Worm (Caenorhabditis elegans) whole organism, L1 larva: Measurements from ENCODE around the gene qdpr-1.
A peak's percentile ranks its signal among the peaks of the same experiment; 100 is the strongest.

Experiments
- C16A3.4 ChIP-seq: fragments of 150-350 bp; optimal IDR thresholded peaks from 2 replicates; lab custom pipeline; 2014; ENCODE audit warnings: missing biosample characterization, missing genetic modification characterization
- F16B12.6 ChIP-seq: fragments of 150-350 bp; optimal IDR thresholded peaks from 2 replicates; lab custom pipeline; 2014; ENCODE audit warnings: missing biosample characterization, missing genetic modification characterization
- Y116A8C.19 ChIP-seq: sonication (generic microtip); optimal IDR thresholded peaks from 2 replicates; lab custom pipeline; 2016; ENCODE audit warnings: missing compliant biosample characterization, missing genetic modification characterization, borderline replicate concordance
- aha-1 ChIP-seq: fragments of 150-350 bp; optimal IDR thresholded peaks from 2 replicates; lab custom pipeline; 2014; ENCODE audit warnings: missing biosample characterization, missing genetic modification characterization
- aly-2 ChIP-seq: fragments of 150-350 bp; optimal IDR thresholded peaks from 2 replicates; lab custom pipeline; 2014; ENCODE audit warnings: missing biosample characterization, missing genetic modification characterization
- ceh-63 ChIP-seq: fragments of 200-800 bp; sonication (Bioruptor generic); optimal IDR thresholded peaks from 2 replicates; lab custom pipeline; 2018; ENCODE audit warnings: mild to moderate bottlenecking, missing genetic modification characterization, missing compliant biosample characterization
- ceh-8 ChIP-seq: fragments of 200-800 bp; sonication (Bioruptor generic); optimal IDR thresholded peaks from 2 replicates; lab custom pipeline; 2018; ENCODE audit warnings: mild to moderate bottlenecking, missing genetic modification characterization, moderate library complexity, missing compliant biosample characterization
- ceh-90 ChIP-seq: sonication (generic microtip); optimal IDR thresholded peaks from 2 replicates; lab custom pipeline; 2016; ENCODE audit warnings: missing genetic modification characterization, missing compliant biosample characterization
- ces-1 ChIP-seq: fragments of 150-350 bp; optimal IDR thresholded peaks from 2 replicates; lab custom pipeline; 2014; ENCODE audit warnings: missing biosample characterization, missing genetic modification reagents, missing genetic modification characterization
- dpl-1 ChIP-seq, 3 experiments: fragments of 150-350 bp in 2 of 3; sonication (generic microtip) in 1 of 3; optimal IDR thresholded peaks; 2 replicates each; lab custom pipeline; 2014 to 2017; ENCODE audit warnings: missing biosample characterization in 3 of 3, missing genetic modification characterization in 3 of 3, missing genetic modification reagents in 3 of 3
- efl-1 ChIP-seq, 4 experiments: fragments of 150-350 bp; optimal IDR thresholded peaks in 3 of 4; peaks in 1 of 4; 1 replicate in 1 of 4; 2 replicates in 3 of 4; lab custom pipeline; 2014; ENCODE audit warnings: missing biosample characterization in 2 of 4, missing genetic modification characterization in 2 of 4, missing genetic modification reagents in 2 of 4
- fos-1 ChIP-seq: fragments of 150-350 bp; optimal IDR thresholded peaks from 2 replicates; lab custom pipeline; 2014; ENCODE audit warnings: missing biosample characterization, missing genetic modification characterization
- hlh-4 ChIP-seq: sonication (generic microtip); optimal IDR thresholded peaks from 2 replicates; lab custom pipeline; 2016; ENCODE audit warnings: mild to moderate bottlenecking, missing genetic modification characterization, missing compliant biosample characterization
- hpl-2 ChIP-seq: fragments of 150-350 bp; optimal IDR thresholded peaks from 2 replicates; lab custom pipeline; 2014; ENCODE audit warnings: missing biosample characterization, missing genetic modification reagents, missing genetic modification characterization
- irx-1 ChIP-seq: sonication (generic microtip); optimal IDR thresholded peaks from 2 replicates; lab custom pipeline; 2016; ENCODE audit warnings: missing genetic modification characterization, missing compliant biosample characterization
- lin-15B ChIP-seq: fragments of 150-350 bp; sonication (generic microtip); optimal IDR thresholded peaks from 3 replicates; lab custom pipeline; 2014; ENCODE audit warnings: missing biosample characterization, missing genetic modification characterization
- lin-35 ChIP-seq, 2 experiments: fragments of 150-350 bp; optimal IDR thresholded peaks; 2 replicates each; lab custom pipeline; 2014; ENCODE audit warnings: missing biosample characterization in 2 of 2, missing genetic modification characterization in 2 of 2, missing genetic modification reagents in 2 of 2
- lin-39 ChIP-seq: fragments of 150-350 bp; optimal IDR thresholded peaks from 2 replicates; lab custom pipeline; 2014; ENCODE audit warnings: missing biosample characterization, missing genetic modification reagents, missing genetic modification characterization
- lir-3 ChIP-seq: sonication (generic microtip); optimal IDR thresholded peaks from 2 replicates; lab custom pipeline; 2016; ENCODE audit warnings: mild to moderate bottlenecking, missing genetic modification characterization, moderate library complexity, missing compliant biosample characterization; ENCODE audit not compliant: poor library complexity
- mef-2 ChIP-seq: fragments of 150-350 bp; optimal IDR thresholded peaks from 2 replicates; lab custom pipeline; 2014; ENCODE audit warnings: missing biosample characterization, missing genetic modification characterization
- mep-1 ChIP-seq: fragments of 150-350 bp; optimal IDR thresholded peaks from 2 replicates; lab custom pipeline; 2014; ENCODE audit warnings: missing biosample characterization, missing genetic modification characterization
- nhr-19 ChIP-seq: fragments of 200-800 bp; sonication (Bioruptor generic); conservative IDR thresholded peaks from 2 replicates; pipeline ENCODE4 v1.3.6; 2022; ENCODE audit warnings: missing genetic modification characterization, missing compliant biosample characterization
- nhr-237 ChIP-seq: fragments of 150-350 bp; optimal IDR thresholded peaks from 2 replicates; lab custom pipeline; 2014; ENCODE audit warnings: missing biosample characterization, missing genetic modification characterization
- nhr-71 ChIP-seq: sonication (generic microtip); optimal IDR thresholded peaks from 2 replicates; lab custom pipeline; 2016; ENCODE audit warnings: mild to moderate bottlenecking, missing genetic modification characterization, moderate library complexity, missing compliant biosample characterization
- nhr-77 ChIP-seq: fragments of 150-350 bp; optimal IDR thresholded peaks from 2 replicates; lab custom pipeline; 2014; ENCODE audit warnings: missing biosample characterization, missing genetic modification characterization
- nhr-84 ChIP-seq: sonication (generic microtip); optimal IDR thresholded peaks from 2 replicates; lab custom pipeline; 2017; ENCODE audit warnings: missing biosample characterization, missing genetic modification characterization
- nhr-90 ChIP-seq: sonication (generic microtip); optimal IDR thresholded peaks from 2 replicates; lab custom pipeline; 2016; ENCODE audit warnings: mild to moderate bottlenecking, missing genetic modification characterization, missing compliant biosample characterization; ENCODE audit not compliant: poor library complexity
- pag-3 ChIP-seq: sonication (generic microtip); optimal IDR thresholded peaks from 2 replicates; lab custom pipeline; 2017; ENCODE audit warnings: missing genetic modification characterization, mild to moderate bottlenecking, missing compliant biosample characterization, antibody characterized with exemption, borderline replicate concordance; ENCODE audit not compliant: insufficient read depth
- pax-3 ChIP-seq: fragments of 200-800 bp; sonication (Bioruptor generic); optimal IDR thresholded peaks from 2 replicates; lab custom pipeline; 2018; ENCODE audit warnings: mild to moderate bottlenecking, missing genetic modification characterization, moderate library complexity, missing compliant biosample characterization
- pqm-1 ChIP-seq: sonication (generic microtip); optimal IDR thresholded peaks from 3 replicates; lab custom pipeline; 2017; ENCODE audit warnings: missing biosample characterization, missing genetic modification characterization
- rnt-1 ChIP-seq: sonication (generic microtip); optimal IDR thresholded peaks from 2 replicates; lab custom pipeline; 2016; ENCODE audit warnings: mild to moderate bottlenecking, missing genetic modification characterization, moderate library complexity, missing compliant biosample characterization
- skn-1 ChIP-seq: fragments of 150-350 bp; optimal IDR thresholded peaks from 2 replicates; lab custom pipeline; 2014; ENCODE audit warnings: missing biosample characterization, missing genetic modification characterization
- snu-23 ChIP-seq: sonication (generic microtip); optimal IDR thresholded peaks from 2 replicates; lab custom pipeline; 2016; ENCODE audit warnings: missing genetic modification characterization, missing compliant biosample characterization
- sox-4 ChIP-seq: sonication (generic microtip); optimal IDR thresholded peaks from 2 replicates; lab custom pipeline; 2016; ENCODE audit warnings: missing genetic modification characterization, missing compliant biosample characterization
- sptf-1 ChIP-seq: fragments of 150-350 bp; optimal IDR thresholded peaks from 2 replicates; lab custom pipeline; 2014; ENCODE audit warnings: missing biosample characterization, missing genetic modification characterization
- tbx-2 ChIP-seq: sonication (generic microtip); optimal IDR thresholded peaks from 2 replicates; lab custom pipeline; 2016; ENCODE audit warnings: missing genetic modification characterization, missing compliant biosample characterization
- unc-130 ChIP-seq: fragments of 150-350 bp; optimal IDR thresholded peaks from 2 replicates; lab custom pipeline; 2017; ENCODE audit warnings: missing biosample characterization, missing genetic modification characterization, inconsistent platforms
- unc-62 ChIP-seq: fragments of 150-350 bp; optimal IDR thresholded peaks from 2 replicates; lab custom pipeline; 2014; ENCODE audit warnings: missing biosample characterization, missing genetic modification reagents, missing genetic modification characterization
- vab-15 ChIP-seq: sonication (generic microtip); optimal IDR thresholded peaks from 2 replicates; lab custom pipeline; 2017; ENCODE audit warnings: missing genotype, mild to moderate bottlenecking, missing genetic modification characterization, missing compliant biosample characterization
- xbp-1 ChIP-seq: sonication (generic microtip); optimal IDR thresholded peaks from 2 replicates; lab custom pipeline; 2016; ENCODE audit warnings: missing genetic modification characterization, missing compliant biosample characterization
- zag-1 ChIP-seq: fragments of 150-350 bp; optimal IDR thresholded peaks from 2 replicates; lab custom pipeline; 2014; ENCODE audit warnings: missing biosample characterization, missing genetic modification characterization
- ztf-4 ChIP-seq: fragments of 150-350 bp; optimal IDR thresholded peaks from 2 replicates; lab custom pipeline; 2014; ENCODE audit warnings: missing biosample characterization, missing genetic modification characterization

qdpr-1 gene

DNA sequence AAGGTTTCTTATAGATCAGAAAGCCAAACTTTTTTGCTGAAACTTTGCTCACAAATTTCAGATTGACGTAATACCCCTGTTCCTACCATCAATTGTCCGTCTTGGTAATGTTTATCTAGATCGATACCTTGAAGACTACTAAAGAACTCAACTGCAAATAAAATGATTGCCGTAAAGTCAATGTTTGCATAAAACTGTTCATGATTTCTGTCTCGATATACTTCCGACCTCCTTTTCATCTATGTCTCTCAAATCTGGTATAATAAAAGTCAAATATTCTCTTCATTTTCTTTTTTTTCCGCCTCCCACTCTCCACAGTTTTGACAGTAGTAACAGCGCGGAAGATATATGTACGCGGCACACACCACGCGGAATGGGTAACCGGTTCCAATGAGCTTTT lies 11.8 kb downstream of the qdpr-1 start, which contains the start of gene nas-1:
nas-1 (plus strand) TSS at position 301 of the 400 bp plus-strand sequence.
- TF ChIP-seq aly-2 (tag; lab: Kevin White, UChicago) = no peak
- no peak for TF ChIP-seq nhr-90 (tag; lab: Kevin White, UChicago)
- no peak for TF ChIP-seq ceh-90 (tag; lab: Kevin White, UChicago)
- no peak for TF ChIP-seq ztf-4 (tag; lab: Kevin White, UChicago)
- TF ChIP-seq F16B12.6 (tag; lab: Kevin White, UChicago) = no peak
- TF ChIP-seq hpl-2 (GFP tag; lab: Kevin White, UChicago) = no peak
- no peak for TF ChIP-seq irx-1
- TF ChIP-seq pag-3 = no peak
- no peak for TF ChIP-seq mep-1 (tag; lab: Kevin White, UChicago)
- TF ChIP-seq pax-3 (tag; lab: Kevin White, UChicago) = no peak
- no peak for TF ChIP-seq xbp-1 (tag; lab: Kevin White, UChicago)
- TF ChIP-seq lir-3 = no peak
- no peak for TF ChIP-seq unc-62
- no peak for TF ChIP-seq aha-1 (tag; lab: Kevin White, UChicago)

DNA sequence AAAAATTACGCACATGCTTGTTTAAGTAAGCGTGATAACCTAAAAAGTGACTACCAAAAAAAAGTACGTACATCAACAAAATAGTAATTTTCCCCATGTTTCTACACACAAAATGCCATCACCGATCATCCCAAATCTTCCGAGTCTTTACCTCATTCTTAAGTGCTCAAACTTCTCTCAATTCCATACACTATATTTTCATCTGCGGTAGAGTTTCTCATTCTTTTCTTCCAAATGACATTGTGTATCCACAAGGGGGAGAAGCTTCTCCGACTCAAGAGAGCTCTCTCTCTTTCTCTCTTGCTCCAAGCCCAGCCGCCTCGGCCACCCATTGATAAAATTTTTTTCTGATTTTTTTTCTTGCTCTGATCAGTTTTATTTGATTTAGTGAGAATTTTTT lies 15.8 kb downstream of the qdpr-1 start, which contains the start of gene myo-6:
myo-6 (plus strand) TSS at position 301 of the 400 bp plus-strand sequence.
- TF ChIP-seq nhr-71 (tag; lab: Kevin White, UChicago) (no peak), vab-15 (tag; lab: Kevin White, UChicago) (no peak), nhr-77 (tag; lab: Kevin White, UChicago) (peak; percentile 4), lin-39 (no peak), lin-15B (tag; lab: Kevin White, UChicago) (no peak), skn-1 (tag; lab: Kevin White, UChicago) (no peak), rnt-1 (tag; lab: Kevin White, UChicago) (peak; percentile 37), fos-1 (tag; lab: Kevin White, UChicago) (no peak), efl-1 (optimal IDR thresholded peaks at IDR 0.05; lab: Kevin White, UChicago) (no peak), efl-1 (GFP tag; optimal IDR thresholded peaks at IDR 0.05 in 1 of 2; lab: Kevin White, UChicago) (peak in 1 of 2 experiments; percentile 86), mef-2 (tag; lab: Kevin White, UChicago) (no peak), pqm-1 (tag; lab: Kevin White, UChicago) (no peak)

DNA sequence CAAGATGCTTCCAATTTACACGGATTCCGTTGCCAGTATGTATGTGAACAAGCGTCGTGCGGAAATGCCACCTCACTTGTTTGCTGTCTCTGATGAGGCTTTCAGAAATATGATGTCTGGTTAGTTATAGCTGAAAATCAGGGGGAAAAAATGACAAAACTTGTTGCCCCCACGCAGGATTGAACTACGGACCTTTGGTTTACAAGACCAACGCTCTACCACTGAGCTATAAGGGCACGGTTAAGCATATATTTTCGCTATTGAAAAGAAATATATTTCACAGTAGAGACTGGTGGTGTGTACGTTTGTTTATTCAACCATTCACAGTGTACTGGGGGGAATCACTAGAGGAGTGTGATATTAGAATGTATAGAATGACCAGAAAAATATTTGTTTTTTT lies 17.5 kb downstream of the qdpr-1 start:
- TF ChIP-seq lin-35 (GFP tag; optimal IDR thresholded peaks at IDR 0.05; lab: Kevin White, UChicago) (peak in 1 of 2 experiments; percentile 10), skn-1 (tag; lab: Kevin White, UChicago) (no peak)
- TF ChIP-seq, all 84 proteins: peak for 1

DNA sequence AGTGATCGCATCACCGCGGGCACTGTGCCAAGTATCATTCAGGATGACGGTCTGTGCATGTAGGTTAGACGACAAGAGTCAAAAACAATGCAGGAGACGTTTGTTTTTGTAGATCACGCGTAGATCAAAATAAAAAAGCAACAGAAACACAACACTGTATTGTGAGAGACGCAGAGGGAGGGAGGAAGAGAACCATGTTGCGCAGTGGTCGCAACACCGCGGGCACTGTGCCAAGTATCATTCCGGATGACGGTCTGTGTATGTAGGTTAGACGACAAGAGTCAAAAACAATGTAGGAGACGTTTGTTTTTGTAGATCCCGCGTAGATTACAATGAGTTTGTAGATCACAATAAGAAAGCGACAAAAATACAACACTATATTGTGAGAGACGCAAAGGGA lies 25.3 kb downstream of the qdpr-1 start:
- TF ChIP-seq lin-35 (GFP tag; optimal IDR thresholded peaks at IDR 0.05; lab: Kevin White, UChicago) (no peak), ztf-4 (tag; lab: Kevin White, UChicago) (no peak), nhr-84 (tag; lab: Kevin White, UChicago) (no peak), dpl-1 (GFP tag; optimal IDR thresholded peaks at IDR 0.05; lab: Kevin White, UChicago) (no peak), pax-3 (tag; lab: Kevin White, UChicago) (no peak), sox-4 (no peak), ces-1 (no peak), nhr-237 (tag; lab: Kevin White, UChicago) (no peak), hlh-4 (tag; lab: Kevin White, UChicago) (no peak), nhr-19 (no peak)
- TF ChIP-seq, all 84 proteins: peak for 0

DNA sequence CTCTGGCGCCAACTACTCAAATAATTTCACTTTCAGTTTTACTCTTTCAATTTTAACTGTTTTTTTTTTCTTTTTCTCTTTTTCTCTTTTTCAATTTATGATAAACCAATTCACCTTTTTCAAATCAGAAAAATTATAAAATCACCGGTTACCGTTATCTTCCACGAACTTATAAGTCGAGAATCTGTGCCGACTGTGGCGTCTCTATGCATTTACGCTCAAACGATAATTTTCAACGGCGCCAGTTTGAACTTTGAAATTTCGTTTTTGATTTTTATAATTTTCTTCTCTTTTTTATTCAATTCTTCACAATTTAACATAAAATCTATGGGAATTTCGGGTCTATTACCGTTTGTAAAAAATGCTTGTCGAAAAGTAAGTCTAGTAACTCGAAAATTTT lies 29.7 kb downstream of the qdpr-1 start, which contains the start of gene exo-1:
exo-1 (plus strand) TSS at position 101 of the 400 bp plus-strand sequence.
- TF ChIP-seq zag-1 (tag; lab: Kevin White, UChicago) (no peak), C16A3.4 (tag; lab: Kevin White, UChicago) (peak; percentile 95), lir-3 (peak; percentile 50), ceh-63 (GFP tag; lab: Kevin White, UChicago) (no peak), pax-3 (tag; lab: Kevin White, UChicago) (peak; percentile 2), nhr-77 (tag; lab: Kevin White, UChicago) (peak; percentile 65), fos-1 (tag; lab: Kevin White, UChicago) (peak; percentile 2), aly-2 (tag; lab: Kevin White, UChicago) (no peak), lin-15B (tag; lab: Kevin White, UChicago) (peak; percentile 53), mep-1 (tag; lab: Kevin White, UChicago) (peak; percentile 10), lin-35 (GFP tag; optimal IDR thresholded peaks at IDR 0.05; lab: Kevin White, UChicago) (peak; percentile 83 to 98), sox-4 (no peak), ceh-8 (GFP tag; lab: Kevin White, UChicago) (no peak), unc-62 (no peak), ztf-4 (tag; lab: Kevin White, UChicago) (no peak), unc-130 (tag; lab: Kevin White, UChicago) (peak; percentile 77), sptf-1 (tag; lab: Kevin White, UChicago) (no peak), F16B12.6 (tag; lab: Kevin White, UChicago) (peak; percentile 65), tbx-2 (peak; percentile 2), snu-23 (GFP tag; lab: Kevin White, UChicago) (peak; percentile 63), efl-1 (optimal IDR thresholded peaks at IDR 0.05; lab: Kevin White, UChicago) (peak; percentile 67 to 92), efl-1 (GFP tag; optimal IDR thresholded peaks at IDR 0.05 in 1 of 2; lab: Kevin White, UChicago) (peak; percentile 87 to 99), Y116A8C.19 (no peak)
